Worm (Caenorhabditis elegans) whole organism, L3 larva: Measurements from ENCODE around the gene Y69A2AR.24.

Experiments used
- R02D3.7 ChIP-seq: fragments of 150-350 bp; optimal IDR thresholded peaks from 2 replicates; lab custom pipeline; 2014; ENCODE audit warnings: missing biosample characterization, missing genetic modification characterization
- aly-2 ChIP-seq: fragments of 150-350 bp; optimal IDR thresholded peaks from 2 replicates; lab custom pipeline; 2014; ENCODE audit warnings: missing biosample characterization, missing genetic modification characterization
- ama-1 ChIP-seq: fragments of 150-350 bp; optimal IDR thresholded peaks from 2 replicates; lab custom pipeline; 2018
- ceh-16 ChIP-seq: sonication (generic microtip); optimal IDR thresholded peaks from 2 replicates; lab custom pipeline; 2017; ENCODE audit warnings: missing biosample characterization, missing genetic modification characterization
- ceh-28 ChIP-seq: fragments of 150-350 bp; optimal IDR thresholded peaks from 2 replicates; lab custom pipeline; 2014; ENCODE audit warnings: missing biosample characterization, missing genetic modification reagents, missing genetic modification characterization
- ceh-82 ChIP-seq: fragments of 150-350 bp; optimal IDR thresholded peaks from 2 replicates; lab custom pipeline; 2014; ENCODE audit warnings: missing biosample characterization, missing genetic modification characterization
- ceh-9 ChIP-seq: sonication (generic microtip); optimal IDR thresholded peaks from 2 replicates; lab custom pipeline; 2018; ENCODE audit warnings: missing biosample characterization, missing genetic modification characterization
- daf-12 ChIP-seq: fragments of 150-350 bp; optimal IDR thresholded peaks from 2 replicates; lab custom pipeline; 2014; ENCODE audit warnings: missing biosample characterization, missing genetic modification reagents, missing genetic modification characterization
- egl-27 ChIP-seq: sonication (generic microtip); optimal IDR thresholded peaks from 4 replicates; lab custom pipeline; 2017; ENCODE audit warnings: missing biosample characterization, missing genetic modification reagents, missing genetic modification characterization
- egl-5 ChIP-seq: fragments of 150-350 bp; optimal IDR thresholded peaks from 2 replicates; lab custom pipeline; 2017; ENCODE audit warnings: missing biosample characterization, missing genetic modification reagents, missing genetic modification characterization, inconsistent platforms
- elt-1 ChIP-seq: fragments of 150-350 bp; optimal IDR thresholded peaks from 2 replicates; lab custom pipeline; 2014; ENCODE audit warnings: missing biosample characterization, missing genetic modification characterization
- elt-2 ChIP-seq: sonication (generic microtip); optimal IDR thresholded peaks from 2 replicates; lab custom pipeline; 2016; ENCODE audit warnings: missing genetic modification reagents, mild to moderate bottlenecking, missing genetic modification characterization, missing compliant biosample characterization
- elt-3 ChIP-seq, 3 experiments: fragments of 150-350 bp in 1 of 3; sonication (generic microtip) in 2 of 3; optimal IDR thresholded peaks; 2 replicates in 2 of 3; 4 replicates in 1 of 3; lab custom pipeline; 2014 to 2017; ENCODE audit warnings: missing biosample characterization in 3 of 3, missing genetic modification characterization in 3 of 3
- fkh-10 ChIP-seq: sonication (generic microtip); optimal IDR thresholded peaks from 2 replicates; lab custom pipeline; 2017; ENCODE audit warnings: missing biosample characterization, missing genetic modification reagents, missing genetic modification characterization
- fkh-2 ChIP-seq: fragments of 150-350 bp; optimal IDR thresholded peaks from 2 replicates; lab custom pipeline; 2014; ENCODE audit warnings: missing biosample characterization, missing genetic modification reagents, missing genetic modification characterization
- fos-1 ChIP-seq: fragments of 150-350 bp; optimal IDR thresholded peaks from 2 replicates; lab custom pipeline; 2014; ENCODE audit warnings: missing biosample characterization, missing genetic modification characterization
- hmg-11 ChIP-seq: sonication (generic microtip); optimal IDR thresholded peaks from 2 replicates; lab custom pipeline; 2016; ENCODE audit warnings: missing genetic modification characterization, missing compliant biosample characterization
- jun-1 ChIP-seq: fragments of 150-350 bp; optimal IDR thresholded peaks from 2 replicates; lab custom pipeline; 2014; ENCODE audit warnings: missing biosample characterization, missing genetic modification reagents, missing genetic modification characterization
- mml-1 ChIP-seq: fragments of 150-350 bp; sonication (generic microtip); optimal IDR thresholded peaks from 3 replicates; lab custom pipeline; 2014; ENCODE audit warnings: missing biosample characterization, missing genetic modification characterization
- nfya-1 ChIP-seq: sonication (generic microtip); optimal IDR thresholded peaks from 2 replicates; lab custom pipeline; 2017; ENCODE audit warnings: missing genetic modification characterization, mild to moderate bottlenecking, missing compliant biosample characterization, antibody characterized with exemption, moderate library complexity; ENCODE audit not compliant: insufficient read depth
- nhr-11 ChIP-seq: fragments of 150-350 bp; optimal IDR thresholded peaks from 2 replicates; lab custom pipeline; 2014; ENCODE audit warnings: missing biosample characterization, missing genetic modification characterization
- nhr-12 ChIP-seq: fragments of 150-350 bp; optimal IDR thresholded peaks from 2 replicates; lab custom pipeline; 2014; ENCODE audit warnings: missing biosample characterization, missing genetic modification characterization
- nhr-23 ChIP-seq: fragments of 150-350 bp; optimal IDR thresholded peaks from 2 replicates; lab custom pipeline; 2014; ENCODE audit warnings: missing biosample characterization, missing genetic modification reagents, missing genetic modification characterization
- nhr-25 ChIP-seq: sonication (generic microtip); optimal IDR thresholded peaks from 2 replicates; lab custom pipeline; 2017; ENCODE audit warnings: missing biosample characterization, missing genetic modification characterization
- nhr-28 ChIP-seq: fragments of 150-350 bp; optimal IDR thresholded peaks from 2 replicates; lab custom pipeline; 2014; ENCODE audit warnings: missing biosample characterization, missing genetic modification characterization
- nhr-43 ChIP-seq: sonication (generic microtip); optimal IDR thresholded peaks from 2 replicates; lab custom pipeline; 2016; ENCODE audit warnings: mild to moderate bottlenecking, missing genetic modification characterization, missing compliant biosample characterization; ENCODE audit not compliant: poor library complexity, severe bottlenecking
- nhr-67 ChIP-seq: fragments of 150-350 bp; optimal IDR thresholded peaks from 2 replicates; lab custom pipeline; 2014; ENCODE audit warnings: missing biosample characterization, missing genetic modification characterization
- nhr-77 ChIP-seq: fragments of 150-350 bp; optimal IDR thresholded peaks from 2 replicates; lab custom pipeline; 2014; ENCODE audit warnings: missing biosample characterization, missing genetic modification characterization
- pha-4 ChIP-seq: fragments of 150-350 bp; optimal IDR thresholded peaks from 2 replicates; lab custom pipeline; 2014; ENCODE audit warnings: missing biosample characterization, missing genetic modification reagents, missing genetic modification characterization
- pqm-1 ChIP-seq: fragments of 150-350 bp; optimal IDR thresholded peaks from 2 replicates; lab custom pipeline; 2017; ENCODE audit warnings: missing biosample characterization, missing genetic modification characterization, inconsistent platforms
- skn-1 ChIP-seq: fragments of 150-350 bp; optimal IDR thresholded peaks from 2 replicates; lab custom pipeline; 2014; ENCODE audit warnings: missing biosample characterization, missing genetic modification characterization
- snpc-4 ChIP-seq: fragments of 150-350 bp; optimal IDR thresholded peaks from 2 replicates; lab custom pipeline; 2014; ENCODE audit warnings: missing biosample characterization, missing genetic modification characterization
- tbx-2 ChIP-seq: sonication (generic microtip); optimal IDR thresholded peaks from 2 replicates; lab custom pipeline; 2016; ENCODE audit warnings: mild to moderate bottlenecking, missing genetic modification characterization, missing compliant biosample characterization
- unc-62 ChIP-seq: fragments of 150-350 bp; sonication (generic microtip); optimal IDR thresholded peaks from 4 replicates; lab custom pipeline; 2014; ENCODE audit warnings: missing biosample characterization, missing genetic modification reagents, missing genetic modification characterization
- zag-1 ChIP-seq: fragments of 150-350 bp; optimal IDR thresholded peaks from 2 replicates; lab custom pipeline; 2014; ENCODE audit warnings: missing biosample characterization, missing genetic modification characterization
- ztf-4 ChIP-seq: fragments of 150-350 bp; optimal IDR thresholded peaks from 2 replicates; lab custom pipeline; 2014; ENCODE audit warnings: missing biosample characterization, missing genetic modification characterization

The Y69A2AR.24 gene

ce11 chrIV:2562071-2562470, 1.8 kb downstream of the Y69A2AR.24 start, which contains the start of gene Y69A2AR.50:
Gene Y69A2AR.50 (plus strand): TSS chrIV:2562371.
- TF ChIP-seq aly-2 (tag; lab: Kevin White, UChicago) (no peak), ztf-4 (tag; lab: Kevin White, UChicago) (no peak), pqm-1 (tag; lab: Kevin White, UChicago) (no peak), hmg-11 (no peak), tbx-2 (tag; lab: Kevin White, UChicago) (no peak), ceh-16 (tag; lab: Kevin White, UChicago) (no peak), nhr-43 (tag; lab: Kevin White, UChicago) (no peak)

ce11 chrIV:2561358-2561757, 2.5 kb downstream of the Y69A2AR.24 start, which contains the start of gene Y69A2AR.46:
Gene Y69A2AR.46 (plus strand): TSS chrIV:2561658.
- TF ChIP-seq fkh-2: no peak
- no peak for TF ChIP-seq nhr-28 (tag; lab: Kevin White, UChicago)
- no peak for TF ChIP-seq egl-5 (tag; lab: Kevin White, UChicago)
- TF ChIP-seq jun-1: no peak

- TF ChIP-seq elt-2 (tag; lab: Kevin White, UChicago) (no peak), mml-1 (tag; lab: Kevin White, UChicago) (no peak), ceh-9 (tag; lab: Kevin White, UChicago) (no peak), snpc-4 (tag; lab: Kevin White, UChicago) (no peak), fos-1 (tag; lab: Kevin White, UChicago) (no peak), fkh-2 (no peak), hmg-11 (no peak), daf-12 (tag; lab: Kevin White, UChicago) (no peak), nhr-11 (tag; lab: Kevin White, UChicago) (no peak), nfya-1 (tag; lab: Kevin White, UChicago) (no peak), ztf-4 (tag; lab: Kevin White, UChicago) (no peak)
Observed at ce11 chrIV:2556211-2556610, 7.7 kb downstream of the Y69A2AR.24 start.

ce11 chrIV:2552855-2553254, 11.0 kb downstream of the Y69A2AR.24 start:
- TF ChIP-seq nhr-25 (no peak), ztf-4 (tag; lab: Kevin White, UChicago) (no peak), egl-5 (tag; lab: Kevin White, UChicago) (no peak), nhr-77 (tag; lab: Kevin White, UChicago) (no peak), nhr-67 (tag; lab: Kevin White, UChicago) (no peak), pqm-1 (tag; lab: Kevin White, UChicago) (no peak), nhr-23 (no peak), fos-1 (tag; lab: Kevin White, UChicago) (no peak), nhr-12 (tag; lab: Kevin White, UChicago) (no peak), elt-1 (tag; lab: Kevin White, UChicago) (no peak), elt-3 (tag; optimal IDR thresholded peaks at IDR 0.05; lab: Kevin White, UChicago) (no peak), nhr-11 (tag; lab: Kevin White, UChicago) (no peak), zag-1 (no peak), egl-27 (tag; lab: Kevin White, UChicago) (no peak), ceh-82 (tag; lab: Kevin White, UChicago) (no peak), skn-1 (tag; lab: Kevin White, UChicago) (no peak), unc-62 (GFP tag; lab: Kevin White, UChicago) (no peak), ama-1 (lab: Kevin White, UChicago) (no peak), R02D3.7 (tag; lab: Kevin White, UChicago) (no peak)

ce11 chrIV:2552276-2552675, 11.6 kb downstream of the Y69A2AR.24 start:
- TF ChIP-seq ceh-28 (tag; lab: Kevin White, UChicago): peak; percentile 79
- TF ChIP-seq nhr-25: no peak

- TF ChIP-seq nhr-12 (tag; lab: Kevin White, UChicago): no peak
- no peak for TF ChIP-seq daf-12 (tag; lab: Kevin White, UChicago)
- no peak for TF ChIP-seq ama-1 (lab: Kevin White, UChicago)
- no peak for TF ChIP-seq fkh-10 (GFP tag; lab: Kevin White, UChicago)
- no peak for TF ChIP-seq pha-4 (tag; lab: Kevin White, UChicago)
- no peak for TF ChIP-seq fkh-2
- no peak for TF ChIP-seq hmg-11
- TF ChIP-seq elt-2 (tag; lab: Kevin White, UChicago): no peak
Observed at ce11 chrIV:2551838-2552237, 12.0 kb downstream of the Y69A2AR.24 start.
